Worm (Caenorhabditis elegans): ENCODE measurements around the gene AH10.2.

DNA sequence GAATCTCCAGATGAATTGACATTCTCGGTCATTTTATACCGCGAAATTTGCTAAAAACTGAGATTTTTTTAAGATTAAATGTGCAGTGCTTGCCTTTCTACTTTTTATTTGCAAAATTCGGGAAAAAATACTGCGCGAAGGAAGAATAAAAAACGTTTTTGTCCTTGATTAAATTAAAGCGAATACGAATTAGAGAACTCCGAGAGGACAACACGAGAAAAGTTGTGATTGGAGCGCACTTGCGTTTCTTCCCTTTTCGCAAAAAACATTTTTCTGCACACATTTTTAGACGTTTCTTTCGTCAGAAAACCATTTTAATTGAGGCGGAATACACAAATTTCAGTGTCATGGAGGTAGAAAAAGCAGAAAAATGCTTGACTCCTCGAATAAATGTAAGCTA, 28.9 kb downstream of the AH10.2 start, which contains the start of the genes trm-1 and ints-2:
- TF ChIP-seq blmp-1 (tag; optimal IDR thresholded peaks at IDR 0.05; ENCODE audit: insufficient read depth) (no peak), lin-39 (tag; optimal IDR thresholded peaks at IDR 0.05) (no peak), unc-62 (GFP tag; optimal IDR thresholded peaks at IDR 0.05) (no peak)
